Worm (Caenorhabditis elegans) whole organism, late embryonic: Measurements from ENCODE around the gene ssr-2.

Source experiments
- C08G9.2 ChIP-seq: sonication (generic microtip); optimal IDR thresholded peaks from 2 replicates; lab custom pipeline; 2016; ENCODE audit warnings: mild to moderate bottlenecking, missing genetic modification characterization, moderate library complexity, missing compliant biosample characterization
- F13H6.1 ChIP-seq: sonication (generic microtip); optimal IDR thresholded peaks from 2 replicates; lab custom pipeline; 2016; ENCODE audit warnings: missing genetic modification characterization, missing compliant biosample characterization
- K09A11.1 ChIP-seq: sonication (generic microtip); optimal IDR thresholded peaks from 2 replicates; lab custom pipeline; 2017; ENCODE audit warnings: antibody characterized with exemption, mild to moderate bottlenecking, missing genetic modification characterization, missing compliant biosample characterization; ENCODE audit not compliant: insufficient read depth
- T23F11.4 ChIP-seq: fragments of 200-800 bp; sonication (Bioruptor generic); optimal IDR thresholded peaks from 2 replicates; lab custom pipeline; 2018; ENCODE audit warnings: mild to moderate bottlenecking, missing genetic modification characterization, missing compliant biosample characterization
- Y22D7AL.16 ChIP-seq: sonication (generic microtip); optimal IDR thresholded peaks from 2 replicates; lab custom pipeline; 2016; ENCODE audit warnings: missing genetic modification characterization, missing compliant biosample characterization
- ahr-1 ChIP-seq: sonication (generic microtip); optimal IDR thresholded peaks from 2 replicates; lab custom pipeline; 2016; ENCODE audit warnings: missing genetic modification characterization, missing compliant biosample characterization
- ama-1 ChIP-seq: fragments of 150-350 bp; optimal IDR thresholded peaks from 2 replicates; lab custom pipeline; 2014
- ceh-2 ChIP-seq: sonication (generic microtip); optimal IDR thresholded peaks from 2 replicates; lab custom pipeline; 2016; ENCODE audit warnings: missing genotype, missing genetic modification characterization, missing compliant biosample characterization
- ceh-30 ChIP-seq: fragments of 150-350 bp; optimal IDR thresholded peaks from 2 replicates; lab custom pipeline; 2014; ENCODE audit warnings: missing biosample characterization, missing genetic modification characterization
- ceh-9 ChIP-seq: sonication (generic microtip); optimal IDR thresholded peaks from 2 replicates; lab custom pipeline; 2016; ENCODE audit warnings: mild to moderate bottlenecking, missing genetic modification characterization, inconsistent platforms, missing compliant biosample characterization
- dmd-4 ChIP-seq: sonication (generic microtip); optimal IDR thresholded peaks from 2 replicates; lab custom pipeline; 2016; ENCODE audit warnings: borderline replicate concordance, missing genetic modification characterization, missing compliant biosample characterization
- elt-2 ChIP-seq: sonication (generic microtip); optimal IDR thresholded peaks from 2 replicates; lab custom pipeline; 2016; ENCODE audit warnings: missing genetic modification reagents, missing genetic modification characterization, missing compliant biosample characterization
- elt-4 ChIP-seq: sonication (generic microtip); optimal IDR thresholded peaks from 2 replicates; lab custom pipeline; 2016; ENCODE audit warnings: missing genetic modification characterization, missing compliant biosample characterization
- eyg-1 ChIP-seq: sonication (generic microtip); optimal IDR thresholded peaks from 2 replicates; lab custom pipeline; 2016; ENCODE audit warnings: missing genotype, missing genetic modification characterization, missing compliant biosample characterization
- fax-1 ChIP-seq: sonication (generic microtip); optimal IDR thresholded peaks from 2 replicates; lab custom pipeline; 2016; ENCODE audit warnings: missing genotype, missing genetic modification characterization, missing compliant biosample characterization
- hlh-13 ChIP-seq: fragments of 200-800 bp; sonication (Bioruptor generic); optimal IDR thresholded peaks from 2 replicates; lab custom pipeline; 2018; ENCODE audit warnings: mild to moderate bottlenecking, missing genetic modification characterization, missing compliant biosample characterization
- nhr-11 ChIP-seq: fragments of 150-350 bp; optimal IDR thresholded peaks from 2 replicates; lab custom pipeline; 2014; ENCODE audit warnings: missing biosample characterization, missing genetic modification characterization
- nhr-232 ChIP-seq: sonication (generic microtip); optimal IDR thresholded peaks from 2 replicates; lab custom pipeline; 2016; ENCODE audit warnings: missing genetic modification characterization, missing compliant biosample characterization
- npax-4 ChIP-seq: sonication (generic microtip); optimal IDR thresholded peaks from 2 replicates; lab custom pipeline; 2016; ENCODE audit warnings: missing genetic modification characterization, missing compliant biosample characterization
- pat-9 ChIP-seq: fragments of 200-800 bp; sonication (Bioruptor generic); optimal IDR thresholded peaks from 2 replicates; lab custom pipeline; 2018; ENCODE audit warnings: mild to moderate bottlenecking, missing genetic modification characterization, moderate library complexity, missing compliant biosample characterization
- pha-2 ChIP-seq: sonication (generic microtip); optimal IDR thresholded peaks from 2 replicates; lab custom pipeline; 2017; ENCODE audit warnings: mild to moderate bottlenecking, missing genetic modification characterization, missing compliant biosample characterization
- pha-4 ChIP-seq: fragments of 150-350 bp; optimal IDR thresholded peaks from 2 replicates; lab custom pipeline; 2018; ENCODE audit warnings: missing biosample characterization, missing genetic modification reagents, missing genetic modification characterization
- pros-1 ChIP-seq: fragments of 150-350 bp; optimal IDR thresholded peaks from 2 replicates; lab custom pipeline; 2014; ENCODE audit warnings: missing biosample characterization, missing genetic modification reagents, missing genetic modification characterization
- ref-2 ChIP-seq: sonication (generic microtip); optimal IDR thresholded peaks from 2 replicates; lab custom pipeline; 2016; ENCODE audit warnings: missing genetic modification characterization, missing compliant biosample characterization
- sox-2 ChIP-seq: fragments of 200-800 bp; sonication (Bioruptor generic); IDR thresholded peaks from 2 replicates; pipeline ENCODE4 v1.3.6; 2022; ENCODE audit warnings: missing genetic modification reagents, missing genetic modification characterization, missing compliant biosample characterization
- tbx-7 ChIP-seq: sonication (generic microtip); optimal IDR thresholded peaks from 2 replicates; lab custom pipeline; 2016; ENCODE audit warnings: missing genotype, missing genetic modification characterization, missing compliant biosample characterization
- unc-42 ChIP-seq: sonication (generic microtip); optimal IDR thresholded peaks from 2 replicates; lab custom pipeline; 2016; ENCODE audit warnings: missing genotype, missing genetic modification characterization, missing compliant biosample characterization
- unc-55 ChIP-seq: sonication (generic microtip); optimal IDR thresholded peaks from 2 replicates; lab custom pipeline; 2017; ENCODE audit warnings: missing biosample characterization, missing genetic modification reagents, missing genetic modification characterization
- unc-86 ChIP-seq: sonication (generic microtip); optimal IDR thresholded peaks from 2 replicates; lab custom pipeline; 2016; ENCODE audit warnings: missing genetic modification characterization, missing compliant biosample characterization
- zip-5 ChIP-seq: sonication (generic microtip); optimal IDR thresholded peaks from 2 replicates; lab custom pipeline; 2016; ENCODE audit warnings: missing genetic modification characterization, missing compliant biosample characterization

Gene ssr-2

ce11 chrX:2841754-2842153 lies 14.2 kb upstream of the ssr-2 start:
- TF ChIP-seq ceh-30 (tag; lab: Kevin White, UChicago): no peak
- TF ChIP-seq elt-2 (tag; lab: Kevin White, UChicago): peak; percentile 35
- TF ChIP-seq, all 69 proteins: peak for 1

- no peak for TF ChIP-seq sox-2 (GFP tag; lab: Robert Waterston, UW)
- TF ChIP-seq elt-4 (tag; lab: Kevin White, UChicago): no peak
- TF ChIP-seq ceh-2 (tag; lab: Kevin White, UChicago): no peak
- TF ChIP-seq eyg-1 (tag; lab: Kevin White, UChicago): no peak
- no peak for TF ChIP-seq unc-55 (GFP tag; lab: Kevin White, UChicago)
- no peak for TF ChIP-seq C08G9.2
- TF ChIP-seq tbx-7 (tag; lab: Kevin White, UChicago): no peak
- TF ChIP-seq pha-2: no peak
- no peak for TF ChIP-seq fax-1 (tag; lab: Kevin White, UChicago)
- no peak for TF ChIP-seq pros-1
- TF ChIP-seq unc-86: no peak
- no peak for TF ChIP-seq K09A11.1 (tag; lab: Kevin White, UChicago)
- no peak for TF ChIP-seq T23F11.4 (GFP tag; lab: Kevin White, UChicago)
- TF ChIP-seq ref-2: no peak
- TF ChIP-seq ceh-9 (tag; lab: Kevin White, UChicago): no peak
- no peak for TF ChIP-seq hlh-13
Measured at ce11 chrX:2840287-2840686, 12.7 kb upstream of the ssr-2 start, which contains the start of gene Y71H10B.1. Y71H10B.1 (minus strand) TSS chrX:2840292.

- TF ChIP-seq fax-1 (tag; lab: Kevin White, UChicago) (no peak), ceh-2 (tag; lab: Kevin White, UChicago) (no peak), ahr-1 (tag; lab: Kevin White, UChicago) (no peak), Y22D7AL.16 (tag; lab: Kevin White, UChicago) (no peak), pat-9 (tag; lab: Kevin White, UChicago) (no peak)
Measured at ce11 chrX:2838619-2839018, 11.1 kb upstream of the ssr-2 start.

- no peak for TF ChIP-seq nhr-232
- no peak for TF ChIP-seq F13H6.1
- no peak for TF ChIP-seq nhr-11 (tag; lab: Kevin White, UChicago)
- TF ChIP-seq unc-42: no peak
- TF ChIP-seq dmd-4 (tag; lab: Kevin White, UChicago): no peak
Measured at ce11 chrX:2837477-2837876, 9.9 kb upstream of the ssr-2 start.

ce11 chrX:2836770-2837169 lies 9.2 kb upstream of the ssr-2 start:
- TF ChIP-seq zip-5 (no peak), elt-2 (tag; lab: Kevin White, UChicago) (peak; percentile 44)

- no peak for TF ChIP-seq nhr-11 (tag; lab: Kevin White, UChicago)
- peak; percentile 6 for TF ChIP-seq ref-2
Measured at ce11 chrX:2826337-2826736, 1.2 kb downstream of the ssr-2 start.

- TF ChIP-seq T23F11.4 (GFP tag; lab: Kevin White, UChicago): no peak
- TF ChIP-seq npax-4: no peak
- no peak for TF ChIP-seq ref-2
- TF ChIP-seq pha-4 (tag; lab: Kevin White, UChicago): no peak
- TF ChIP-seq pros-1: no peak
- no peak for TF ChIP-seq ama-1 (lab: Kevin White, UChicago)
Measured at ce11 chrX:2820148-2820547, 7.4 kb downstream of the ssr-2 start, which contains the start of gene tsp-6. tsp-6 (plus strand) TSS chrX:2820448.
